Worm (Caenorhabditis elegans) whole organism, L1 larva: ENCODE measurements around the gene T03F7.5.

Source experiments
- C16A3.4 ChIP-seq: fragments of 150-350 bp; optimal IDR thresholded peaks from 2 replicates; lab custom pipeline; 2014; ENCODE audit warnings: missing biosample characterization, missing genetic modification characterization
- elt-2 ChIP-seq: sonication (generic microtip); optimal IDR thresholded peaks from 2 replicates; lab custom pipeline; 2016; ENCODE audit warnings: missing genetic modification characterization, mild to moderate bottlenecking, inconsistent platforms, missing compliant biosample characterization, missing genetic modification reagents
- fkh-10 ChIP-seq: sonication (generic microtip); optimal IDR thresholded peaks from 2 replicates; lab custom pipeline; 2017; ENCODE audit warnings: missing biosample characterization, missing genetic modification reagents, missing genetic modification characterization
- fkh-8 ChIP-seq: sonication (generic microtip); optimal IDR thresholded peaks from 2 replicates; lab custom pipeline; 2016; ENCODE audit warnings: mild to moderate bottlenecking, missing genetic modification characterization, missing compliant biosample characterization
- grh-1 ChIP-seq: fragments of 200-800 bp; sonication (Bioruptor generic); IDR thresholded peaks from 2 replicates; pipeline ENCODE4 v1.3.6; 2022; ENCODE audit warnings: missing genetic modification reagents, missing genetic modification characterization, missing compliant biosample characterization
- jun-1 ChIP-seq: fragments of 150-350 bp; optimal IDR thresholded peaks from 2 replicates; lab custom pipeline; 2014; ENCODE audit warnings: missing biosample characterization, missing genetic modification reagents, missing genetic modification characterization
- nhr-12 ChIP-seq: sonication (generic microtip); optimal IDR thresholded peaks from 2 replicates; lab custom pipeline; 2017; ENCODE audit warnings: missing biosample characterization, missing genetic modification characterization
- nhr-28 ChIP-seq: fragments of 150-350 bp; optimal IDR thresholded peaks from 2 replicates; lab custom pipeline; 2014; ENCODE audit warnings: missing biosample characterization, missing genetic modification characterization
- skn-1 ChIP-seq: fragments of 150-350 bp; optimal IDR thresholded peaks from 2 replicates; lab custom pipeline; 2014; ENCODE audit warnings: missing biosample characterization, missing genetic modification characterization
- unc-130 ChIP-seq: fragments of 150-350 bp; optimal IDR thresholded peaks from 2 replicates; lab custom pipeline; 2017; ENCODE audit warnings: missing biosample characterization, missing genetic modification characterization, inconsistent platforms

DNA sequence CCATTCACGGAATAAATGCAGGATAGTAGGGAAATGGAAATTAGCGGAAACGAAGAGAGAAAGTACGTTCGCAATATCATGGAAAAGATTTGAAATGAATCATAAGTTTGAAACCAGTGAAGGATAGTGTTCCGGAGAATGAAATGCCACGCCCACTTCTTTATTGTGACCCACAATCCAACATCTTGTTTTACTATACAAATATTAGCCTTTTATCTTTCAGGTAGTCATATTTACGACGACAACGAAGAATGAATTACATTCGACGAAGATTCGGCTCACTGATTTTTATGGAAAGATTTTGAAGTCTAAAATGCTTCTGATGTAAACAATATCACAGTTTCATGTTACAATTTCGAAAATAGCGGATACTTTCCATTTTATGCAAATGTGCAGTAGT, 18.3 kb upstream of the T03F7.5 start, which contains the start of gene cutl-18:
- TF ChIP-seq fkh-8 (tag; lab: Kevin White, UChicago) (no peak), fkh-10 (GFP tag; lab: Kevin White, UChicago) (no peak), jun-1 (tag; lab: Kevin White, UChicago) (no peak), grh-1 (GFP tag; lab: Robert Waterston, UW) (no peak), C16A3.4 (tag; lab: Kevin White, UChicago) (no peak), nhr-28 (tag; lab: Kevin White, UChicago) (no peak), elt-2 (tag; lab: Kevin White, UChicago) (no peak), skn-1 (tag; lab: Kevin White, UChicago) (no peak), unc-130 (no peak), nhr-12 (tag; lab: Kevin White, UChicago) (no peak)
